Fruit fly (Drosophila melanogaster): ENCODE results near the gene MsrA.

DNA sequence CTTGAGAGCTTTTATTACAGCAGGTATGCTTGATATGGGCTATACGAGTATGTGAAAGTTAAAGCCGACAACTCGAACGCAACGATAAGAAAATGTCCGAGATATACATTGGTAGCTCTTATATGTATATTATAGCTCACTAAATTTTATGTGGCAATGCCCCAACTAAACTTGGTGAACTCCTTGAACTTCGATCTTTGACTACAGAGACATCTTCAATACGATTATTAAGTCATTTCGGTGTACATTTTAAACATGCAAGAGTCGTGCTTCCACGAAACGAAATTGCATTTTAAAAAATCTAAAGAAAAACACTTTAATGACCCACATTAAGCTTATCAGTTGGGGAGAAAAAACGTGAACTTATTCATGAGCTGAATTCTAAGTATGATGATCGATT lies 25.7 kb downstream of the MsrA start:
- TF ChIP-seq Hnf4 (GFP tag; optimal IDR thresholded peaks at IDR 0.05) (no peak), OdsH (GFP tag; optimal IDR thresholded peaks at IDR 0.05) (no peak), CrebA (GFP tag; optimal IDR thresholded peaks at IDR 0.05; ENCODE audit: borderline replicate concordance) (no peak), tai (GFP tag; optimal IDR thresholded peaks at IDR 0.05) (no peak), woc (GFP tag; optimal IDR thresholded peaks at IDR 0.05) (no peak), ey (GFP tag; optimal IDR thresholded peaks at IDR 0.05) (no peak), lola (GFP tag; optimal IDR thresholded peaks at IDR 0.05) (no peak), dl (GFP tag; optimal IDR thresholded peaks at IDR 0.05; ENCODE audit: insufficient read depth in 1 of 2, partially characterized antibody in 2 of 2) (no peak), jim (GFP tag; optimal IDR thresholded peaks at IDR 0.05) (no peak)

All from whole organism, wandering third instar larva.